1 fruit fly cellular context compared by ENCODE assay signal in the genomic region with DNA sequence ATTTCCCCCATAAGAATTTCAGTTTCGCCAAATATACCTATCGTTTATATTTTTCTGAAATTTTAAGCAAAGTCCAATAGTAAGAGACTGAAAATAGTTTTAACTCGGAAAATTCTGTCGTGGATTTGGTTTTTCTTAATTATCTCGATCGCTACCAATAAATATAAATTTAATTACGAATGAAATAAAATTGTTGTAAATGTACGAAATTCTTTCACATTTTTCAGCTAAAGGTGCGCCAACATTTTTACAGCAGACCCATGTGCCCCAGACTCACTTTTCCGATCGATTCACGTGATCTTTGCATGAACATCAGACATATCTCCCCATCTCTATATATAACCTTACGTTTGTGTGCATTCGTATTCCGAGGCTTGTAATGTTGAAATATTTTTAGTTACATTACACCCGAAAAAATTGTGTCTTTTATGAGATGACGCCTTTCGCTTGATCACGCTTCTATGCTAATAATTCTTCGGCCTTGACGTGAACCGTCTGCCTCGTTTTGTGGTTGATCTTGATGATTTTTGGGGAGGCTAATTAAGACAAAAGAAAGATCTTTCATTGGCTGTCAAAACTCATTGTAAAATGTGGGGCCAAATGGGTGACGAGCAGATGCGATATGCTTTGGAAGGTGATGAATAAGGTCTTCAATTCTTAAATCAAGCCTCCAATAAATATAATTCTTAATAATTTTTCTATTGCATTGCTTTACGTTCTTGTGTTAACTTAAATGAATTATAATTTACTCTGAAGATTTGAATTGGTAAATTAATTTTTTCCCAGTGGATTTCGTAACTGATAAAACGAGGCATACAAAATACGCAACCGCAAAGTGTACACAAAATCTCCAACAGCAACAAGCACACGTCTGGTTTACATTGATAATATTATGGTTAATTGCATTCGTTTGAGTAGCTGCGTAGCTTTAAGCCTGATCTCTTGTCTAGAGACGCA.
TF ChIP-seq lines count a peak whose summit lies in the region.

No protein-coding gene starts in this region.

TF ChIP-seq in whole organism, embryonic, 481 proteins besides CTCF, POLR2A, EP300 and RAD21 (continued from another document and continues in another):
- TF ChIP-seq crol (GFP tag; IDR thresholded peaks at IDR 0.05; lab: Robert Waterston, UW), result no peak
- TF ChIP-seq CG6813 (GFP tag; optimal IDR thresholded peaks at IDR 0.05; lab: Kevin White, UChicago), result peak; percentile 34
- TF ChIP-seq crp (GFP tag; optimal IDR thresholded peaks at IDR 0.05; lab: Kevin White, UChicago), result no peak
- peak; percentile 60 for TF ChIP-seq row (GFP tag; IDR thresholded peaks at IDR 0.05; lab: Robert Waterston, UW)
- TF ChIP-seq BtbVII (GFP tag; optimal IDR thresholded peaks at IDR 0.05; lab: Kevin White, UChicago), result peak; percentile 39
- no peak for TF ChIP-seq da (GFP tag; optimal IDR thresholded peaks at IDR 0.05; lab: Kevin White, UChicago)
- no peak for TF ChIP-seq pho (GFP tag; optimal IDR thresholded peaks at IDR 0.05; lab: Kevin White, UChicago)
- peak; percentile 54 for TF ChIP-seq CG14710 (tag; optimal IDR thresholded peaks at IDR 0.05; lab: Kevin White, UChicago)
- TF ChIP-seq Ravus (GFP tag; IDR thresholded peaks at IDR 0.05; lab: Robert Waterston, UW), result no peak
- TF ChIP-seq zen (tag; optimal IDR thresholded peaks at IDR 0.05; lab: Kevin White, UChicago), result peak; percentile 2
- peak; percentile 67 for TF ChIP-seq Sox102F (GFP tag; optimal IDR thresholded peaks at IDR 0.05; lab: Kevin White, UChicago)
- peak; percentile 56 for TF ChIP-seq Xbp1 (GFP tag; optimal IDR thresholded peaks at IDR 0.05; lab: Kevin White, UChicago)
- TF ChIP-seq CG30020 (tag; optimal IDR thresholded peaks at IDR 0.05; lab: Kevin White, UChicago), result no peak
- no peak for TF ChIP-seq Sry-δ (GFP tag; optimal IDR thresholded peaks at IDR 0.05; lab: Kevin White, UChicago)
- peak; percentile 47 for TF ChIP-seq Nf-YB (GFP tag; optimal IDR thresholded peaks at IDR 0.05; lab: Kevin White, UChicago)
- TF ChIP-seq D19B (GFP tag; optimal IDR thresholded peaks at IDR 0.05; lab: Kevin White, UChicago), result no peak
- no peak for TF ChIP-seq sens-2 (GFP tag; IDR thresholded peaks at IDR 0.05; lab: Robert Waterston, UW)
- TF ChIP-seq CG9727 (GFP tag; optimal IDR thresholded peaks at IDR 0.05; lab: Kevin White, UChicago), result peak; percentile 56
- TF ChIP-seq Rfx (GFP tag; IDR thresholded peaks at IDR 0.05; lab: Robert Waterston, UW), result peak; percentile 34; the same call in 1 of the 2 replicates
- no peak for TF ChIP-seq CG13123 (GFP tag; optimal IDR thresholded peaks at IDR 0.05; lab: Kevin White, UChicago)
- peak; percentile 64 for TF ChIP-seq Vsx1 (GFP tag; optimal IDR thresholded peaks at IDR 0.05; lab: Kevin White, UChicago)
- TF ChIP-seq cato (GFP tag; optimal IDR thresholded peaks at IDR 0.05; lab: Kevin White, UChicago; ENCODE audit: borderline replicate concordance), result peak; percentile 53
- TF ChIP-seq chif (GFP tag; optimal IDR thresholded peaks at IDR 0.05; lab: Kevin White, UChicago), result peak in 1 of 2 experiments; percentile 25
- TF ChIP-seq phol (tag; optimal IDR thresholded peaks at IDR 0.05; lab: Kevin White, UChicago), result peak; percentile 74
- TF ChIP-seq dmrt99B (tag; optimal IDR thresholded peaks at IDR 0.05; lab: Kevin White, UChicago), result peak; percentile 80
- no peak; the same call in 1 of the 2 replicates for TF ChIP-seq sisA (GFP tag; IDR thresholded peaks at IDR 0.05; lab: Robert Waterston, UW)
- TF ChIP-seq hb (GFP tag; IDR thresholded peaks at IDR 0.05; lab: Robert Waterston, UW; ENCODE audit: partially characterized antibody), result no peak
- no peak for TF ChIP-seq grn (GFP tag; optimal IDR thresholded peaks at IDR 0.05; lab: Kevin White, UChicago)
- no peak for TF ChIP-seq CG16813 (GFP tag; IDR thresholded peaks at IDR 0.05; lab: Robert Waterston, UW; ENCODE audit: partially characterized antibody)
- TF ChIP-seq Atf6 (GFP tag; IDR thresholded peaks at IDR 0.05; lab: Robert Waterston, UW), result no peak
- TF ChIP-seq CG8388 (GFP tag; optimal IDR thresholded peaks at IDR 0.05; lab: Kevin White, UChicago), result peak; percentile 44
- no peak for TF ChIP-seq CG30431 (GFP tag; optimal IDR thresholded peaks at IDR 0.05; lab: Kevin White, UChicago)
- no peak for TF ChIP-seq cas (GFP tag; IDR thresholded peaks at IDR 0.05; lab: Robert Waterston, UW)
- TF ChIP-seq Aef1 (GFP tag; IDR thresholded peaks at IDR 0.05; lab: Robert Waterston, UW), result peak; percentile 28; the same call in 2 of the 3 replicates
- no peak for TF ChIP-seq CG15011 (GFP tag; optimal IDR thresholded peaks at IDR 0.05; lab: Kevin White, UChicago)
- TF ChIP-seq CG12071 (GFP tag; optimal IDR thresholded peaks at IDR 0.05; lab: Kevin White, UChicago), result peak; percentile 46
- TF ChIP-seq CG3995 (GFP tag; optimal IDR thresholded peaks at IDR 0.05; lab: Kevin White, UChicago), result no peak
- TF ChIP-seq CG13775 (GFP tag; optimal IDR thresholded peaks at IDR 0.05; lab: Kevin White, UChicago), result peak; percentile 6
- no peak for TF ChIP-seq toy (GFP tag; IDR thresholded peaks at IDR 0.05; lab: Robert Waterston, UW)
- peak; percentile 16; the same call in 1 of the 2 replicates for TF ChIP-seq nerfin-2 (GFP tag; IDR thresholded peaks at IDR 0.05; lab: Robert Waterston, UW; ENCODE audit: partially characterized antibody)
- TF ChIP-seq Fer3 (tag; optimal IDR thresholded peaks at IDR 0.05; lab: Kevin White, UChicago), result peak; percentile 15
- TF ChIP-seq Gsc (GFP tag; IDR thresholded peaks at IDR 0.05; lab: Robert Waterston, UW), result no peak
- peak; percentile 73 for TF ChIP-seq nmo (GFP tag; optimal IDR thresholded peaks at IDR 0.05; lab: Kevin White, UChicago)
- TF ChIP-seq CG12155 (GFP tag; optimal IDR thresholded peaks at IDR 0.05; lab: Kevin White, UChicago), result no peak
- TF ChIP-seq Atf3 (GFP tag; optimal IDR thresholded peaks at IDR 0.05; lab: Kevin White, UChicago), result no peak
- TF ChIP-seq knrl (GFP tag; IDR thresholded peaks at IDR 0.05; lab: Robert Waterston, UW; ENCODE audit: partially characterized antibody), result no peak
- no peak for TF ChIP-seq trh (GFP tag; optimal IDR thresholded peaks at IDR 0.05; lab: Kevin White, UChicago)
- no peak for TF ChIP-seq bbx (GFP tag; IDR thresholded peaks at IDR 0.05; lab: Robert Waterston, UW; ENCODE audit: partially characterized antibody)
- TF ChIP-seq slbo (GFP tag; IDR thresholded peaks at IDR 0.05; lab: Robert Waterston, UW), result peak; percentile 44; the same call in 1 of the 2 replicates
- TF ChIP-seq CG1529 (GFP tag; optimal IDR thresholded peaks at IDR 0.05; lab: Kevin White, UChicago), result peak; percentile 28
- no peak for TF ChIP-seq Dip2 (GFP tag; IDR thresholded peaks at IDR 0.05; lab: Robert Waterston, UW)
- TF ChIP-seq CG7745 (tag; optimal IDR thresholded peaks at IDR 0.05; lab: Kevin White, UChicago), result no peak
- TF ChIP-seq CG4282 (GFP tag; optimal IDR thresholded peaks at IDR 0.05; lab: Kevin White, UChicago), result no peak
- peak; percentile 46 for TF ChIP-seq seq (GFP tag; IDR thresholded peaks at IDR 0.05; lab: Robert Waterston, UW)
- no peak for TF ChIP-seq Doc2 (GFP tag; IDR thresholded peaks at IDR 0.05; lab: Robert Waterston, UW)
- TF ChIP-seq CG4328 (GFP tag; optimal IDR thresholded peaks at IDR 0.05; lab: Kevin White, UChicago), result peak; percentile 33
- peak; percentile 44 for TF ChIP-seq CG8089 (GFP tag; optimal IDR thresholded peaks at IDR 0.05; lab: Kevin White, UChicago)
- no peak for TF ChIP-seq pita (GFP tag; optimal IDR thresholded peaks at IDR 0.05; lab: Kevin White, UChicago)
- no peak for TF ChIP-seq slou (GFP tag; optimal IDR thresholded peaks at IDR 0.05; lab: Kevin White, UChicago)
- TF ChIP-seq D (optimal IDR thresholded peaks at IDR 0.05; lab: Kevin White, UChicago), result no peak
- TF ChIP-seq D (GFP tag; optimal IDR thresholded peaks at IDR 0.05; lab: Kevin White, UChicago), result peak; percentile 65
- no peak for TF ChIP-seq CG33557 (GFP tag; optimal IDR thresholded peaks at IDR 0.05; lab: Kevin White, UChicago)
- 0 out of 2 replicates have a peak, but pooled peaks have one; percentile 25 for TF ChIP-seq HLH3B (GFP tag; IDR thresholded peaks at IDR 0.05; lab: Robert Waterston, UW)
- peak; percentile 8 for TF ChIP-seq jing (GFP tag; optimal IDR thresholded peaks at IDR 0.05; lab: Kevin White, UChicago)
- peak; percentile 65 for TF ChIP-seq CG1233 (GFP tag; optimal IDR thresholded peaks at IDR 0.05; lab: Kevin White, UChicago)
- peak; percentile 16 for TF ChIP-seq CG10274 (GFP tag; optimal IDR thresholded peaks at IDR 0.05; lab: Kevin White, UChicago)
- TF ChIP-seq wor (GFP tag; IDR thresholded peaks at IDR 0.05; lab: Robert Waterston, UW), result no peak
- TF ChIP-seq Hr39 (optimal IDR thresholded peaks at IDR 0.05; lab: Kevin White, UChicago), result no peak
- TF ChIP-seq CG1832 (GFP tag; optimal IDR thresholded peaks at IDR 0.05; lab: Kevin White, UChicago), result no peak
- TF ChIP-seq Awh (GFP tag; IDR thresholded peaks at IDR 0.05; lab: Robert Waterston, UW), result no peak
- no peak for TF ChIP-seq CG6689 (GFP tag; IDR thresholded peaks at IDR 0.05; lab: Robert Waterston, UW)
- no peak for TF ChIP-seq vfl (GFP tag; optimal IDR thresholded peaks at IDR 0.05; lab: Kevin White, UChicago)
- TF ChIP-seq peb (GFP tag; IDR thresholded peaks at IDR 0.05; lab: Robert Waterston, UW), result 0 out of 2 replicates have a peak, but pooled peaks have one; percentile 16
- TF ChIP-seq CG34422 (GFP tag; IDR thresholded peaks at IDR 0.05; lab: Robert Waterston, UW), result no peak
- TF ChIP-seq CG5180 (GFP tag; optimal IDR thresholded peaks at IDR 0.05; lab: Kevin White, UChicago), result peak; percentile 65
- TF ChIP-seq Hsf (GFP tag; optimal IDR thresholded peaks at IDR 0.05; lab: Kevin White, UChicago), result peak; percentile 30
- peak; percentile 19 for TF ChIP-seq abd-A (tag; optimal IDR thresholded peaks at IDR 0.05; lab: Kevin White, UChicago)
- TF ChIP-seq CG2199 (GFP tag; IDR thresholded peaks at IDR 0.05; lab: Robert Waterston, UW), result peak; percentile 64; the same call in 1 of the 3 replicates
- TF ChIP-seq sd (tag; optimal IDR thresholded peaks at IDR 0.05; lab: Kevin White, UChicago), result peak; percentile 55
- 0 out of 3 replicates have a peak, but pooled peaks have one; percentile 41 for TF ChIP-seq ci (GFP tag; IDR thresholded peaks at IDR 0.05; lab: Robert Waterston, UW)
- TF ChIP-seq croc (GFP tag; conservative IDR thresholded peaks at IDR 0.05; lab: Robert Waterston, UW), result no peak
- no peak for TF ChIP-seq Drgx (GFP tag; IDR thresholded peaks at IDR 0.05; lab: Robert Waterston, UW)
- no peak for TF ChIP-seq CG13287 (GFP tag; IDR thresholded peaks at IDR 0.05; lab: Robert Waterston, UW; ENCODE audit: partially characterized antibody)
- peak; percentile 14 for TF ChIP-seq CG2120 (GFP tag; optimal IDR thresholded peaks at IDR 0.05; lab: Kevin White, UChicago)
- TF ChIP-seq Opbp (GFP tag; IDR thresholded peaks at IDR 0.05; lab: Robert Waterston, UW; ENCODE audit: partially characterized antibody), result no peak
- TF ChIP-seq aop (GFP tag; IDR thresholded peaks at IDR 0.05; lab: Robert Waterston, UW), result no peak
- TF ChIP-seq esg (GFP tag; conservative IDR thresholded peaks at IDR 0.05; lab: Robert Waterston, UW), result no peak
- no peak for TF ChIP-seq luna (GFP tag; optimal IDR thresholded peaks at IDR 0.05; lab: Kevin White, UChicago)
- TF ChIP-seq CG3838 (GFP tag; optimal IDR thresholded peaks at IDR 0.05; lab: Kevin White, UChicago), result no peak
- no peak for TF ChIP-seq en (GFP tag; optimal IDR thresholded peaks at IDR 0.05; lab: Kevin White, UChicago)
- TF ChIP-seq hth (optimal IDR thresholded peaks at IDR 0.05; lab: Kevin White, UChicago), result no peak
- no peak for TF ChIP-seq CG12219 (GFP tag; optimal IDR thresholded peaks at IDR 0.05; lab: Kevin White, UChicago)
- no peak for TF ChIP-seq chm (GFP tag; IDR thresholded peaks at IDR 0.05; lab: Robert Waterston, UW)
- no peak for TF ChIP-seq her (GFP tag; optimal IDR thresholded peaks at IDR 0.05; lab: Kevin White, UChicago)
- peak; percentile 22 for TF ChIP-seq CG34376 (GFP tag; optimal IDR thresholded peaks at IDR 0.05; lab: Kevin White, UChicago)
- no peak for TF ChIP-seq Rx (GFP tag; IDR thresholded peaks at IDR 0.05; lab: Robert Waterston, UW)
- no peak for TF ChIP-seq Sry-β (GFP tag; optimal IDR thresholded peaks at IDR 0.05; lab: Kevin White, UChicago)
- TF ChIP-seq cwo (GFP tag; optimal IDR thresholded peaks at IDR 0.05; lab: Kevin White, UChicago), result peak; percentile 56
- TF ChIP-seq CG4854 (GFP tag; optimal IDR thresholded peaks at IDR 0.05; lab: Kevin White, UChicago), result no peak
- TF ChIP-seq CG4424 (GFP tag; optimal IDR thresholded peaks at IDR 0.05; lab: Kevin White, UChicago), result peak; percentile 66
- no peak for TF ChIP-seq Doc3 (GFP tag; IDR thresholded peaks at IDR 0.05; lab: Robert Waterston, UW; ENCODE audit: partially characterized antibody)
- peak; percentile 11 to 32 for TF ChIP-seq Pdp1 (GFP tag; optimal IDR thresholded peaks at IDR 0.05; lab: Kevin White, UChicago)
- peak; percentile 34 for TF ChIP-seq CG9817 (tag; optimal IDR thresholded peaks at IDR 0.05; lab: Kevin White, UChicago)
- no peak for TF ChIP-seq pros (GFP tag; optimal IDR thresholded peaks at IDR 0.05; lab: Kevin White, UChicago)
- no peak for TF ChIP-seq CG34224 (GFP tag; IDR thresholded peaks at IDR 0.05; lab: Robert Waterston, UW; ENCODE audit: partially characterized antibody)
- no peak for TF ChIP-seq vnd (GFP tag; IDR thresholded peaks at IDR 0.05; lab: Robert Waterston, UW; ENCODE audit: partially characterized antibody)
- peak; percentile 79 for TF ChIP-seq Sox100B (GFP tag; optimal IDR thresholded peaks at IDR 0.05; lab: Kevin White, UChicago)
- TF ChIP-seq ac (GFP tag; optimal IDR thresholded peaks at IDR 0.05; lab: Kevin White, UChicago), result no peak
- TF ChIP-seq Deaf1 (tag; optimal IDR thresholded peaks at IDR 0.05; lab: Kevin White, UChicago), result peak; percentile 29
- no peak for TF ChIP-seq Hey (tag; optimal IDR thresholded peaks at IDR 0.05; lab: Kevin White, UChicago)
- no peak for TF ChIP-seq fd102C (GFP tag; optimal IDR thresholded peaks at IDR 0.05; lab: Kevin White, UChicago)
- peak; percentile 35; the same call in 2 of the 3 replicates for TF ChIP-seq tgo (GFP tag; IDR thresholded peaks at IDR 0.05; lab: Robert Waterston, UW)
- peak; percentile 39; the same call in 1 of the 3 replicates for TF ChIP-seq zfh1 (GFP tag; IDR thresholded peaks at IDR 0.05; lab: Robert Waterston, UW)
- no peak for TF ChIP-seq Bteb2 (GFP tag; optimal IDR thresholded peaks at IDR 0.05; lab: Kevin White, UChicago)
- TF ChIP-seq Med (GFP tag; lab: Kevin White, UChicago), result peak; percentile 58
- no peak for TF ChIP-seq CG32767 (GFP tag; IDR thresholded peaks at IDR 0.05; lab: Robert Waterston, UW)
- no peak for TF ChIP-seq CG4730 (GFP tag; IDR thresholded peaks at IDR 0.05; lab: Robert Waterston, UW)
- TF ChIP-seq so (GFP tag; IDR thresholded peaks at IDR 0.05; lab: Robert Waterston, UW), result 0 out of 3 replicates have a peak, but pooled peaks have one; percentile 34
- TF ChIP-seq pzg (GFP tag; optimal IDR thresholded peaks at IDR 0.05; lab: Kevin White, UChicago), result no peak
- TF ChIP-seq YL-1 (GFP tag; optimal IDR thresholded peaks at IDR 0.05; lab: Kevin White, UChicago), result no peak
